Fruit fly (Drosophila melanogaster): ENCODE measurements around the gene CG31639.

DNA sequence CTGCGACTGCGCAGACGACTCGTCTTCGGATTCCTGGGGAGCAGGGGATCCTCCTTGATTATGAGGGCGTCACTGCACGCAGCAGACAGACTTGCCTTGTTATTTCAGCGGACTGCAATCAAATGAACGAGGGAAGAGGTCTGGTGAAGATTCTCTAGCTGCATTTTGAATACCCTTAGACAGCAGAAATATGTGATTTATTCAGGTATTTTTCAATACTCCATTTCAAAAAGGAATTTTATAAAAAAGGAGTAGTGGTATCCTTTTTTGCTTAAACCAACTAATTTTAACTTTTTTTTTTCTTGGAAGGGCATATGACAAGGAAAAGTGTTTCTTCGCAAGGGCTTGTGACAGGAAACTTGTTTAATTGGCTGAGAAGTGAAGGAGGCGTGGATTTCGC is 10.7 kb upstream of the CG31639 start:
- TF ChIP-seq Pif1B (GFP tag; optimal IDR thresholded peaks at IDR 0.05), result peak; percentile 52
- TF ChIP-seq CG34367 (tag; optimal IDR thresholded peaks at IDR 0.05), result peak; percentile 62
- peak; percentile 75 for TF ChIP-seq CG17806 (tag; optimal IDR thresholded peaks at IDR 0.05)
- TF ChIP-seq CG32121 (GFP tag; IDR thresholded peaks at IDR 0.05), result no peak
- TF ChIP-seq D1 (tag; optimal IDR thresholded peaks at IDR 0.05), result no peak
- no peak for TF ChIP-seq CG4496 (GFP tag; IDR thresholded peaks at IDR 0.05)
- TF ChIP-seq rn (GFP tag; IDR thresholded peaks at IDR 0.05), result no peak
- peak; percentile 5 for TF ChIP-seq EcR (GFP tag; optimal IDR thresholded peaks at IDR 0.05)
- peak; percentile 40 for TF ChIP-seq CG14655 (GFP tag; optimal IDR thresholded peaks at IDR 0.05)
